Worm (Caenorhabditis elegans) whole organism, L4 larva: Measurements from ENCODE around the gene sma-2.
A peak's percentile ranks its signal among the peaks of the same experiment; 100 is the strongest.

Experiments
- D1046.2 ChIP-seq: fragments of 200-800 bp; sonication (Bioruptor generic); IDR thresholded peaks from 2 replicates; pipeline ENCODE4 v1.3.6; 2022; ENCODE audit warnings: missing genetic modification characterization, missing compliant biosample characterization
- F37D6.2 ChIP-seq: sonication (generic microtip); optimal IDR thresholded peaks from 2 replicates; lab custom pipeline; 2016; ENCODE audit warnings: mild to moderate bottlenecking, missing genetic modification characterization, missing compliant biosample characterization
- F44E2.7 ChIP-seq: fragments of 200-800 bp; sonication (Bioruptor generic); IDR thresholded peaks from 2 replicates; pipeline ENCODE4 v2.1.2; 2022; ENCODE audit warnings: missing genetic modification characterization, missing compliant biosample characterization
- T20F7.1 ChIP-seq: fragments of 200-800 bp; sonication (Bioruptor generic); optimal IDR thresholded peaks from 2 replicates; lab custom pipeline; 2018; ENCODE audit warnings: mild to moderate bottlenecking, missing genetic modification characterization, missing compliant biosample characterization
- T26A8.4 ChIP-seq: fragments of 200-800 bp; sonication (Bioruptor generic); IDR thresholded peaks from 2 replicates; pipeline ENCODE4 v1.3.6; 2022; ENCODE audit warnings: missing genetic modification characterization, missing compliant biosample characterization
- Y5F2A.4 ChIP-seq: fragments of 200-800 bp; sonication (Bioruptor generic); optimal IDR thresholded peaks from 2 replicates; lab custom pipeline; 2018; ENCODE audit warnings: mild to moderate bottlenecking, missing genetic modification characterization, missing compliant biosample characterization
- ZK337.2 ChIP-seq: fragments of 200-800 bp; sonication (Bioruptor generic); IDR thresholded peaks from 2 replicates; pipeline ENCODE4 v1.3.6; 2022; ENCODE audit warnings: missing genetic modification reagents, missing genetic modification characterization, missing compliant biosample characterization
- ZK546.5 ChIP-seq, 2 experiments: sonication (generic microtip); optimal IDR thresholded peaks; 2 replicates each; lab custom pipeline; 2017; ENCODE audit warnings: missing biosample characterization in 2 of 2, missing genetic modification characterization in 2 of 2
- aha-1 ChIP-seq: fragments of 150-350 bp; peaks from one replicate; lab custom pipeline; 2014; ENCODE audit warnings: missing biosample characterization, missing genetic modification characterization
- arid-1 ChIP-seq: fragments of 200-800 bp; sonication (Bioruptor generic); conservative IDR thresholded peaks from 2 replicates; pipeline ENCODE4 v1.3.6; 2022; ENCODE audit warnings: missing genetic modification reagents, missing genetic modification characterization, missing compliant biosample characterization
- attf-4 ChIP-seq: sonication (generic microtip); optimal IDR thresholded peaks from 3 replicates; lab custom pipeline; 2017; ENCODE audit warnings: missing biosample characterization, missing genetic modification characterization
- ceh-20 ChIP-seq: fragments of 200-800 bp; sonication (Bioruptor generic); IDR thresholded peaks from 2 replicates; pipeline ENCODE4 v1.3.6; 2022; ENCODE audit warnings: missing genetic modification reagents, missing genetic modification characterization, missing compliant biosample characterization
- ceh-28 ChIP-seq: fragments of 150-350 bp; optimal IDR thresholded peaks from 2 replicates; lab custom pipeline; 2014; ENCODE audit warnings: missing biosample characterization, missing genetic modification reagents, missing genetic modification characterization
- ceh-32 ChIP-seq: sonication (generic microtip); optimal IDR thresholded peaks from 2 replicates; lab custom pipeline; 2016; ENCODE audit warnings: mild to moderate bottlenecking, missing genetic modification characterization, missing compliant biosample characterization; ENCODE audit not compliant: poor library complexity
- ceh-44 ChIP-seq: fragments of 200-800 bp; sonication (Bioruptor generic); IDR thresholded peaks from 2 replicates; pipeline ENCODE4 v1.3.6; 2022; ENCODE audit warnings: missing genetic modification reagents, missing genetic modification characterization, missing compliant biosample characterization
- ceh-82 ChIP-seq: sonication (generic microtip); optimal IDR thresholded peaks from 2 replicates; lab custom pipeline; 2017; ENCODE audit warnings: missing biosample characterization, missing genetic modification characterization
- cey-2 ChIP-seq: sonication (generic microtip); optimal IDR thresholded peaks from 3 replicates; lab custom pipeline; 2017; ENCODE audit warnings: missing genetic modification characterization, mild to moderate bottlenecking, missing compliant biosample characterization, antibody characterized with exemption, borderline replicate concordance; ENCODE audit not compliant: insufficient read depth
- daf-16 ChIP-seq, 3 experiments: sonication (generic microtip); optimal IDR thresholded peaks; 2 replicates each; lab custom pipeline; 2016 to 2017; ENCODE audit warnings: missing genetic modification characterization in 3 of 3, missing genetic modification reagents in 3 of 3, mild to moderate bottlenecking in 2 of 3, missing compliant biosample characterization in 2 of 3, missing biosample characterization in 1 of 3, moderate library complexity in 1 of 3
- dmd-6 ChIP-seq: fragments of 200-800 bp; sonication (Bioruptor generic); IDR thresholded peaks from 2 replicates; pipeline ENCODE4 v1.3.6; 2022; ENCODE audit warnings: missing genetic modification reagents, missing genetic modification characterization, missing compliant biosample characterization
- dmd-8 ChIP-seq: fragments of 200-800 bp; sonication (Bioruptor generic); IDR thresholded peaks from 2 replicates; pipeline ENCODE4 v1.3.6; 2022; ENCODE audit warnings: missing genetic modification characterization, missing compliant biosample characterization
- egl-27 ChIP-seq: sonication (generic microtip); optimal IDR thresholded peaks from 3 replicates; lab custom pipeline; 2017; ENCODE audit warnings: missing biosample characterization, missing genetic modification reagents, missing genetic modification characterization
- egl-43 ChIP-seq: fragments of 200-800 bp; sonication (Bioruptor generic); IDR thresholded peaks from 2 replicates; pipeline ENCODE4 v1.3.6; 2022; ENCODE audit warnings: missing genetic modification reagents, missing genetic modification characterization, missing compliant biosample characterization
- fkh-10 ChIP-seq: fragments of 150-350 bp; optimal IDR thresholded peaks from 2 replicates; lab custom pipeline; 2014; ENCODE audit warnings: missing biosample characterization, missing genetic modification reagents, missing genetic modification characterization
- fos-1 ChIP-seq: fragments of 150-350 bp; optimal IDR thresholded peaks from 2 replicates; lab custom pipeline; 2014; ENCODE audit warnings: missing biosample characterization, missing genetic modification characterization
- hif-1 ChIP-seq, 2 experiments: sonication (generic microtip); optimal IDR thresholded peaks; 2 replicates each; lab custom pipeline; 2016 to 2017; ENCODE audit warnings: missing compliant biosample characterization in 2 of 2, missing genetic modification characterization in 2 of 2, missing genetic modification reagents in 2 of 2, missing genotype in 2 of 2, mild to moderate bottlenecking in 1 of 2
- hlh-30 ChIP-seq: sonication (generic microtip); optimal IDR thresholded peaks from 2 replicates; lab custom pipeline; 2017; ENCODE audit warnings: antibody characterized with exemption, mild to moderate bottlenecking, missing genetic modification characterization, missing compliant biosample characterization; ENCODE audit not compliant: insufficient read depth
- jun-1 ChIP-seq: fragments of 150-350 bp; optimal IDR thresholded peaks from 2 replicates; lab custom pipeline; 2014; ENCODE audit warnings: missing biosample characterization, missing genetic modification reagents, missing genetic modification characterization
- lin-13 ChIP-seq: fragments of 150-350 bp; optimal IDR thresholded peaks from 2 replicates; lab custom pipeline; 2014; ENCODE audit warnings: missing biosample characterization, missing genetic modification reagents, missing genetic modification characterization
- lin-38 ChIP-seq: fragments of 200-800 bp; sonication (Bioruptor generic); IDR thresholded peaks from 2 replicates; pipeline ENCODE4 v1.3.6; 2022; ENCODE audit warnings: missing genetic modification reagents, missing genetic modification characterization, missing compliant biosample characterization
- lir-3 ChIP-seq: sonication (generic microtip); optimal IDR thresholded peaks from 2 replicates; lab custom pipeline; 2016; ENCODE audit warnings: mild to moderate bottlenecking, missing genetic modification characterization, missing compliant biosample characterization
- lsy-2 ChIP-seq, 2 experiments: fragments of 150-350 bp in 1 of 2; sonication (generic microtip) in 1 of 2; optimal IDR thresholded peaks; 2 replicates each; lab custom pipeline; 2014 to 2017; ENCODE audit warnings: missing biosample characterization in 2 of 2, missing genetic modification characterization in 2 of 2
- mxl-2 ChIP-seq: fragments of 200-800 bp; sonication (Bioruptor generic); conservative IDR thresholded peaks from 2 replicates; pipeline ENCODE4 v1.3.6; 2022; ENCODE audit warnings: missing genetic modification reagents, missing genetic modification characterization, missing compliant biosample characterization
- mxl-3 ChIP-seq: fragments of 200-800 bp; sonication (Bioruptor generic); optimal IDR thresholded peaks from 2 replicates; lab custom pipeline; 2018; ENCODE audit warnings: mild to moderate bottlenecking, missing genetic modification characterization, missing compliant biosample characterization
- nhr-10 ChIP-seq: fragments of 150-350 bp; optimal IDR thresholded peaks from 2 replicates; lab custom pipeline; 2014; ENCODE audit warnings: missing biosample characterization, missing genetic modification characterization
- nhr-11 ChIP-seq: fragments of 150-350 bp; optimal IDR thresholded peaks from 2 replicates; lab custom pipeline; 2014; ENCODE audit warnings: missing biosample characterization, missing genetic modification characterization
- nhr-25 ChIP-seq: sonication (generic microtip); optimal IDR thresholded peaks from 2 replicates; lab custom pipeline; 2017; ENCODE audit warnings: missing genetic modification characterization, mild to moderate bottlenecking, missing compliant biosample characterization, antibody characterized with exemption, moderate library complexity, borderline replicate concordance; ENCODE audit not compliant: insufficient read depth
- nhr-28 ChIP-seq: fragments of 150-350 bp; optimal IDR thresholded peaks from 2 replicates; lab custom pipeline; 2014; ENCODE audit warnings: missing biosample characterization, missing genetic modification characterization
- nhr-6 ChIP-seq: fragments of 150-350 bp; optimal IDR thresholded peaks from 2 replicates; lab custom pipeline; 2014; ENCODE audit warnings: missing biosample characterization, missing genetic modification characterization
- nhr-76 ChIP-seq: fragments of 150-350 bp; optimal IDR thresholded peaks from 2 replicates; lab custom pipeline; 2014; ENCODE audit warnings: missing biosample characterization, missing genetic modification characterization
- nhr-77 ChIP-seq: fragments of 150-350 bp; optimal IDR thresholded peaks from 2 replicates; lab custom pipeline; 2014; ENCODE audit warnings: missing biosample characterization, missing genetic modification characterization
- pha-4 ChIP-seq, 2 experiments: fragments of 150-350 bp in 1 of 2; fragments of 200-800 bp in 1 of 2; sonication (Bioruptor generic) in 1 of 2; IDR thresholded peaks in 1 of 2; optimal IDR thresholded peaks in 1 of 2; 2 replicates each; pipeline versions ENCODE4 v1.3.6 to Lab custom; 2014 to 2022; ENCODE audit warnings: missing genetic modification characterization in 2 of 2, missing genetic modification reagents in 2 of 2, missing biosample characterization in 1 of 2, missing compliant biosample characterization in 1 of 2
- php-3 ChIP-seq: fragments of 200-800 bp; sonication (Bioruptor generic); IDR thresholded peaks from 2 replicates; pipeline ENCODE4 v1.3.6; 2022; ENCODE audit warnings: missing genetic modification reagents, missing genetic modification characterization, missing compliant biosample characterization
- pqm-1 ChIP-seq: sonication (generic microtip); optimal IDR thresholded peaks from 2 replicates; lab custom pipeline; 2017; ENCODE audit warnings: missing biosample characterization, missing genetic modification characterization
- rbr-2 ChIP-seq: sonication (generic microtip); optimal IDR thresholded peaks from 2 replicates; lab custom pipeline; 2016; ENCODE audit warnings: missing genotype, missing genetic modification characterization, missing compliant biosample characterization
- set-16 ChIP-seq: fragments of 200-800 bp; sonication (Bioruptor generic); IDR thresholded peaks from 2 replicates; pipeline ENCODE4 v1.3.6; 2022; ENCODE audit warnings: missing genetic modification reagents, missing genetic modification characterization, missing compliant biosample characterization
- spr-1 ChIP-seq: sonication (generic microtip); optimal IDR thresholded peaks from 2 replicates; lab custom pipeline; 2016; ENCODE audit warnings: mild to moderate bottlenecking, missing genetic modification characterization, missing compliant biosample characterization
- spr-3 ChIP-seq: fragments of 200-800 bp; sonication (Bioruptor generic); optimal IDR thresholded peaks from 2 replicates; lab custom pipeline; 2018; ENCODE audit warnings: mild to moderate bottlenecking, missing genetic modification characterization, missing compliant biosample characterization
- unc-62 ChIP-seq, 3 experiments: fragments of 150-350 bp in 1 of 3; sonication (generic microtip); optimal IDR thresholded peaks in 2 of 3; peaks in 1 of 3; 1 replicate in 1 of 3; 2 replicates in 2 of 3; lab custom pipeline; 2014 to 2017; ENCODE audit warnings: missing biosample characterization in 3 of 3, missing genetic modification characterization in 3 of 3, missing genetic modification reagents in 3 of 3, missing genotype in 1 of 3
- zfp-2 ChIP-seq: sonication (generic microtip); optimal IDR thresholded peaks from 2 replicates; lab custom pipeline; 2016; ENCODE audit warnings: mild to moderate bottlenecking, missing genetic modification characterization, missing compliant biosample characterization
- zip-11 ChIP-seq: fragments of 200-800 bp; sonication (Bioruptor generic); IDR thresholded peaks from 2 replicates; pipeline ENCODE4 v1.3.6; 2022; ENCODE audit warnings: missing genetic modification characterization, missing compliant biosample characterization

sma-2 gene

DNA sequence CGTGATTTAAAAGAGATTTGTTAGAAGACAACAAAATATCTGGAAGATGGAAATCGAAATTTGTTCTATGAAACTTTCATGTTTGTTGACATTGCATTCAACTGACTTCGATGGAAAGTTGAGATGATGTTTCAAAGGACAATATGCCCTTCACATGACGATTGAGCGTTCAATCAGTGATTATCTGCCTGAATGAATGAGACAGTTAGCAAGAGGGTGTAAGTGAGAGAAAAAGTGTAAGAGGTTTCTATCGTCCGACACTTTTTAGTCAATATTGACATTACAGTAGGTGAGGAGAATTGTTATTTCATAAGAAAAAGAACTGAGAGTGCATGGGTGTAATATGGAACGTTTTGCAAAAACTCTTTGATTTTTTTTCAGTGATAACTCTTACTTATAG, 16.2 kb upstream of the sma-2 start (continued):
- TF ChIP-seq mxl-2 (no peak), daf-16 (GFP tag; optimal IDR thresholded peaks at IDR 0.05; lab: Kevin White, UChicago) (no peak), daf-16 (tag; optimal IDR thresholded peaks at IDR 0.05; lab: Kevin White, UChicago) (peak; percentile 69), dmd-8 (GFP tag; lab: Robert Waterston, UW) (no peak), ceh-44 (no peak), ceh-32 (no peak), nhr-10 (tag; lab: Kevin White, UChicago) (no peak), egl-27 (tag; lab: Kevin White, UChicago) (no peak), ZK546.5 (tag; optimal IDR thresholded peaks at IDR 0.05; lab: Kevin White, UChicago) (no peak), F37D6.2 (tag; lab: Kevin White, UChicago) (no peak), egl-43 (GFP tag; lab: Robert Waterston, UW) (no peak), php-3 (GFP tag; lab: Robert Waterston, UW) (no peak), attf-4 (tag; lab: Kevin White, UChicago) (no peak), zfp-2 (no peak), hlh-30 (peak; percentile 82), hif-1 (tag; optimal IDR thresholded peaks at IDR 0.05; lab: Kevin White, UChicago) (no peak), nhr-11 (tag; lab: Kevin White, UChicago) (no peak), set-16 (GFP tag; lab: Robert Waterston, UW) (no peak), nhr-28 (peak; percentile 60), lsy-2 (tag; optimal IDR thresholded peaks at IDR 0.05; lab: Kevin White, UChicago) (peak in 1 of 2 experiments; percentile 44), lin-38 (GFP tag; lab: Robert Waterston, UW) (no peak), spr-1 (no peak), rbr-2 (tag; lab: Kevin White, UChicago) (no peak), nhr-76 (tag; lab: Kevin White, UChicago) (no peak), nhr-25 (tag; lab: Kevin White, UChicago) (peak; percentile 40), T26A8.4 (GFP tag; lab: Robert Waterston, UW) (no peak), ceh-82 (no peak), dmd-6 (peak; percentile 30; the same call in 1 of the 2 replicates), D1046.2 (GFP tag; lab: Robert Waterston, UW) (no peak), fos-1 (tag; lab: Kevin White, UChicago) (no peak), cey-2 (no peak), ceh-28 (no peak), Y5F2A.4 (no peak), lin-13 (no peak), pqm-1 (tag; lab: Kevin White, UChicago) (peak; percentile 32), aha-1 (tag; lab: Kevin White, UChicago) (peak; percentile 91), spr-3 (GFP tag; lab: Kevin White, UChicago) (no peak), ZK337.2 (GFP tag; lab: Robert Waterston, UW) (no peak), zip-11 (no peak), pha-4 (GFP tag; IDR thresholded peaks at IDR 0.05; lab: Robert Waterston, UW) (no peak), pha-4 (tag; optimal IDR thresholded peaks at IDR 0.05; lab: Kevin White, UChicago) (peak; percentile 99), ceh-20 (GFP tag; lab: Robert Waterston, UW) (no peak), lir-3 (tag; lab: Kevin White, UChicago) (no peak), mxl-3 (GFP tag; lab: Kevin White, UChicago) (peak; percentile 50), jun-1 (tag; lab: Kevin White, UChicago) (no peak), F44E2.7 (GFP tag; lab: Robert Waterston, UW) (no peak), unc-62 (GFP tag; optimal IDR thresholded peaks at IDR 0.05 in 1 of 2; lab: Kevin White, UChicago) (peak in 1 of 2 experiments; percentile 97), unc-62 (tag; optimal IDR thresholded peaks at IDR 0.05; lab: Kevin White, UChicago) (no peak), T20F7.1 (GFP tag; lab: Kevin White, UChicago) (no peak), fkh-10 (GFP tag; lab: Kevin White, UChicago) (no peak), nhr-6 (tag; lab: Kevin White, UChicago) (peak; percentile 73), nhr-77 (tag; lab: Kevin White, UChicago) (no peak), arid-1 (GFP tag; lab: Robert Waterston, UW) (no peak)
